Fruit fly (Drosophila melanogaster) whole organism, wandering third instar larva: ENCODE measurements around the gene CG42346.

Source experiments
- CG32264 ChIP-seq: fragments of 200-800 bp; sonication (Bioruptor generic); optimal IDR thresholded peaks from 2 replicates; lab custom pipeline; 2016; ENCODE audit warnings: missing biosample characterization, missing genetic modification characterization
- CrebA ChIP-seq: fragments of 200-800 bp; sonication (Bioruptor generic); optimal IDR thresholded peaks from 2 replicates; lab custom pipeline; 2016; ENCODE audit warnings: missing biosample characterization, mild to moderate bottlenecking, missing genetic modification characterization, borderline replicate concordance
- Dfd ChIP-seq: fragments of >200 bp; optimal IDR thresholded peaks from 2 replicates; lab custom pipeline; 2017; ENCODE audit warnings: missing biosample characterization, missing genetic modification characterization
- GATAd ChIP-seq: sonication (Bioruptor generic); optimal IDR thresholded peaks from 2 replicates; lab custom pipeline; 2016; ENCODE audit warnings: missing biosample characterization, missing genetic modification characterization
- HLH106 ChIP-seq: fragments of 200-800 bp; optimal IDR thresholded peaks from 3 replicates; lab custom pipeline; 2019; ENCODE audit warnings: missing biosample characterization, mild to moderate bottlenecking, missing genetic modification characterization, moderate library complexity
- Hnf4 ChIP-seq: fragments of 200-800 bp; sonication (Bioruptor generic); optimal IDR thresholded peaks from 2 replicates; lab custom pipeline; 2016; ENCODE audit warnings: missing biosample characterization, mild to moderate bottlenecking, missing genetic modification characterization
- Hr78 ChIP-seq: fragments of >200 bp; optimal IDR thresholded peaks from 2 replicates; lab custom pipeline; 2017; ENCODE audit warnings: missing biosample characterization, missing genetic modification characterization
- Hr83 ChIP-seq: fragments of 200-300 bp; sonication (Bioruptor generic); optimal IDR thresholded peaks from 2 replicates; lab custom pipeline; 2016; ENCODE audit warnings: missing biosample characterization, mild to moderate bottlenecking, missing genetic modification characterization, moderate library complexity; ENCODE audit not compliant: poor library complexity, severe bottlenecking
- Jra ChIP-seq: sonication (Bioruptor generic); optimal IDR thresholded peaks from 2 replicates; lab custom pipeline; 2016; ENCODE audit warnings: missing biosample characterization, missing genetic modification characterization
- Myc ChIP-seq: fragments of >200 bp; optimal IDR thresholded peaks from 2 replicates; lab custom pipeline; 2017
- OdsH ChIP-seq: fragments of 200-800 bp; sonication (Bioruptor generic); optimal IDR thresholded peaks from 2 replicates; lab custom pipeline; 2016; ENCODE audit warnings: missing biosample characterization, mild to moderate bottlenecking, missing genetic modification characterization
- Rel ChIP-seq, 2 experiments: fragments of 200-800 bp; sonication (Bioruptor generic) in 1 of 2; optimal IDR thresholded peaks; 2 replicates in 1 of 2; 3 replicates in 1 of 2; lab custom pipeline; 2016 to 2019; ENCODE audit warnings: mild to moderate bottlenecking in 2 of 2, missing biosample characterization in 2 of 2, missing genetic modification characterization in 2 of 2, moderate library complexity in 1 of 2
- Sp1 ChIP-seq: fragments of 200-800 bp; sonication (Bioruptor generic); optimal IDR thresholded peaks from 3 replicates; lab custom pipeline; 2019; ENCODE audit warnings: missing biosample characterization, mild to moderate bottlenecking, missing genetic modification characterization, moderate library complexity
- Vsx2 ChIP-seq: fragments of 200-300, 225-300 bp; sonication (Bioruptor generic); optimal IDR thresholded peaks from 2 replicates; lab custom pipeline; 2018; ENCODE audit warnings: missing biosample characterization, missing genetic modification characterization; ENCODE audit not compliant: partially characterized antibody
- br ChIP-seq: fragments of 200-800 bp; sonication (Bioruptor generic); optimal IDR thresholded peaks from 2 replicates; lab custom pipeline; 2016; ENCODE audit warnings: missing biosample characterization, missing genetic modification characterization
- dmrt93B ChIP-seq: fragments of 200-800 bp; sonication (Bioruptor generic); optimal IDR thresholded peaks from 2 replicates; lab custom pipeline; 2018; ENCODE audit warnings: missing biosample characterization, mild to moderate bottlenecking, missing genetic modification characterization
- dsf ChIP-seq: sonication (Bioruptor generic); optimal IDR thresholded peaks from 2 replicates; lab custom pipeline; 2016; ENCODE audit warnings: missing biosample characterization, missing genetic modification characterization, borderline replicate concordance
- ey ChIP-seq: fragments of 200-800 bp; sonication (Bioruptor generic); optimal IDR thresholded peaks from 2 replicates; lab custom pipeline; 2016; ENCODE audit warnings: missing biosample characterization, missing genetic modification characterization
- foxo ChIP-seq, 2 experiments: fragments of 200-800 bp; sonication (Bioruptor generic); optimal IDR thresholded peaks; 2 replicates in 1 of 2; 3 replicates in 1 of 2; lab custom pipeline; 2016 to 2017; ENCODE audit warnings: missing biosample characterization in 2 of 2, missing genetic modification characterization in 2 of 2
- fru ChIP-seq: fragments of 200-800 bp; sonication (Bioruptor generic); optimal IDR thresholded peaks from 3 replicates; lab custom pipeline; 2016; ENCODE audit warnings: missing biosample characterization, mild to moderate bottlenecking, missing genetic modification characterization
- h ChIP-seq: fragments of 200-800 bp; sonication (Bioruptor generic); optimal IDR thresholded peaks from 3 replicates; lab custom pipeline; 2016; ENCODE audit warnings: missing biosample characterization, mild to moderate bottlenecking, missing genetic modification characterization
- jim ChIP-seq: fragments of 175-275, 200-325 bp; sonication (Bioruptor generic); optimal IDR thresholded peaks from 2 replicates; lab custom pipeline; 2016; ENCODE audit warnings: missing biosample characterization, mild to moderate bottlenecking, missing genetic modification characterization
- lola ChIP-seq: fragments of >200 bp; optimal IDR thresholded peaks from 2 replicates; lab custom pipeline; 2017; ENCODE audit warnings: missing biosample characterization, missing genetic modification characterization
- psq ChIP-seq: fragments of 200-800 bp; sonication (Bioruptor generic); optimal IDR thresholded peaks from 3 replicates; lab custom pipeline; 2017; ENCODE audit warnings: missing biosample characterization, mild to moderate bottlenecking, missing genetic modification characterization, moderate library complexity
- rgr ChIP-seq: fragments of 200-800 bp; sonication (Bioruptor generic); optimal IDR thresholded peaks from 3 replicates; lab custom pipeline; 2016; ENCODE audit warnings: missing biosample characterization, mild to moderate bottlenecking, missing genetic modification characterization
- sage ChIP-seq: fragments of 200-800 bp; sonication (Bioruptor generic); optimal IDR thresholded peaks from 2 replicates; lab custom pipeline; 2016; ENCODE audit warnings: missing biosample characterization, mild to moderate bottlenecking, missing genetic modification characterization
- tai ChIP-seq: sonication (Bioruptor generic); optimal IDR thresholded peaks from 2 replicates; lab custom pipeline; 2016; ENCODE audit warnings: missing biosample characterization, missing genetic modification characterization

CG42346 gene

dm6 chrX:22851289-22851688 lies 19.1 kb downstream of the CG42346 start:
- TF ChIP-seq sage (GFP tag; lab: Kevin White, UChicago) (no peak), h (GFP tag; lab: Kevin White, UChicago) (no peak), jim (GFP tag; lab: Kevin White, UChicago) (no peak), Jra (GFP tag; lab: Kevin White, UChicago) (no peak), tai (GFP tag; lab: Kevin White, UChicago) (no peak), rgr (GFP tag; lab: Kevin White, UChicago) (no peak), Rel (GFP tag; optimal IDR thresholded peaks at IDR 0.05; lab: Kevin White, UChicago) (no peak), Rel (tag; optimal IDR thresholded peaks at IDR 0.05; lab: Kevin White, UChicago) (no peak), GATAd (no peak), dmrt93B (GFP tag; lab: Kevin White, UChicago) (no peak), dsf (GFP tag; lab: Kevin White, UChicago) (no peak), Dfd (no peak), lola (GFP tag; lab: Kevin White, UChicago) (no peak), Myc (lab: Kevin White, UChicago) (no peak), ey (GFP tag; lab: Kevin White, UChicago) (no peak), CG32264 (GFP tag; lab: Kevin White, UChicago) (no peak), Hnf4 (no peak)

- TF ChIP-seq CrebA (GFP tag; lab: Kevin White, UChicago) (no peak), dsf (GFP tag; lab: Kevin White, UChicago) (no peak), OdsH (GFP tag; lab: Kevin White, UChicago) (no peak), h (GFP tag; lab: Kevin White, UChicago) (no peak), Hr78 (GFP tag; lab: Kevin White, UChicago) (no peak), Sp1 (GFP tag; lab: Kevin White, UChicago) (no peak), Hr83 (no peak), sage (GFP tag; lab: Kevin White, UChicago) (peak; percentile 8), psq (GFP tag; lab: Kevin White, UChicago) (peak; percentile 15), HLH106 (no peak), Rel (GFP tag; optimal IDR thresholded peaks at IDR 0.05; lab: Kevin White, UChicago) (peak; percentile 17), Rel (tag; optimal IDR thresholded peaks at IDR 0.05; lab: Kevin White, UChicago) (no peak), rgr (GFP tag; lab: Kevin White, UChicago) (no peak), fru (GFP tag; lab: Kevin White, UChicago) (no peak), br (GFP tag; lab: Kevin White, UChicago) (no peak), Vsx2 (no peak), CG32264 (GFP tag; lab: Kevin White, UChicago) (no peak), dmrt93B (GFP tag; lab: Kevin White, UChicago) (no peak), Hnf4 (no peak), foxo (GFP tag; optimal IDR thresholded peaks at IDR 0.05; lab: Kevin White, UChicago) (no peak)
- TF ChIP-seq, all 38 proteins: peak for 3
Observed at dm6 chrX:22854994-22855708, 23.0 kb downstream of the CG42346 start, which contains the start of gene fog. TSS of gene fog (minus strand) at chrX:22855194.

dm6 chrX:22858076-22858475 lies 25.9 kb downstream of the CG42346 start:
- TF ChIP-seq Dfd (peak; percentile 82), CrebA (GFP tag; lab: Kevin White, UChicago) (no peak)

- no peak for TF ChIP-seq sage (GFP tag; lab: Kevin White, UChicago)
- TF ChIP-seq Rel (GFP tag; optimal IDR thresholded peaks at IDR 0.05; lab: Kevin White, UChicago) = no peak
- no peak for TF ChIP-seq Rel (tag; optimal IDR thresholded peaks at IDR 0.05; lab: Kevin White, UChicago)
- no peak for TF ChIP-seq jim (GFP tag; lab: Kevin White, UChicago)
- TF ChIP-seq br (GFP tag; lab: Kevin White, UChicago) = no peak
- no peak for TF ChIP-seq dsf (GFP tag; lab: Kevin White, UChicago)
- TF ChIP-seq Hnf4 = no peak
Observed at dm6 chrX:22859286-22859685, 27.1 kb downstream of the CG42346 start.

- TF ChIP-seq Sp1 (GFP tag; lab: Kevin White, UChicago) = no peak
- TF ChIP-seq OdsH (GFP tag; lab: Kevin White, UChicago) = no peak
- TF ChIP-seq, all 38 proteins: peak for 0
Observed at dm6 chrX:22872512-22872911, 40.3 kb downstream of the CG42346 start, which contains the start of gene CG34334. TSS of gene CG34334 (plus strand) at chrX:22872812.
